Fruit fly (Drosophila melanogaster): Measurements from ENCODE around the gene CG13857.
A peak's percentile ranks its signal among the peaks of the same experiment; 100 is the strongest.

Gene CG13857

DNA sequence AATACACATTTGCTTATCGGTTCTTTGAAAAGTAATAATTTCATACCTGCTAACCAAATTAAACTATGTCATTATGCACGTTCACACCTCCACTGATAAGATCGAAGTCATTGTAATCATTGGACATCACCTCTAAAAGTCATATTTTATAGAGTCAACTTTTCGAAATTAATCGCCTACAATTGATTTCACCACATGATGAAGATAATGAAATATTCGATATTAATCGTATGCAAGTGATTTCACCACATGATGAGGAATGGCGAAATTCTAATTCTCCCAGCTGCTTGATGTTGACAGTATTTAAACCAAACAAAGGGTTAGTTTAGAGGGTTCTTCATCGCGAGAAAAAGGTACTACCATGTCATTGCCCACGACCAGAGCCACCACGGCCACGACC is 18.2 kb downstream of the CG13857 start, which contains the start of gene CG18596 (continued):
- TF ChIP-seq chm (GFP tag; IDR thresholded peaks at IDR 0.05), result 0 out of 2 replicates have a peak, but pooled peaks have one; percentile 41
- TF ChIP-seq CG15696 (tag; optimal IDR thresholded peaks at IDR 0.05), result no peak
- TF ChIP-seq CG8765 (GFP tag; IDR thresholded peaks at IDR 0.05), result no peak
- peak; percentile 33 for TF ChIP-seq CG10267 (tag; optimal IDR thresholded peaks at IDR 0.05)
- no peak for TF ChIP-seq CG17568 (GFP tag; optimal IDR thresholded peaks at IDR 0.05)
- no peak for TF ChIP-seq scrt (GFP tag; optimal IDR thresholded peaks at IDR 0.05)
- TF ChIP-seq CG30020 (tag; optimal IDR thresholded peaks at IDR 0.05), result no peak
- TF ChIP-seq HHEX (GFP tag; optimal IDR thresholded peaks at IDR 0.05), result no peak
- TF ChIP-seq CG10321 (GFP tag; IDR thresholded peaks at IDR 0.05), result no peak
- no peak for TF ChIP-seq CG2678 (tag; optimal IDR thresholded peaks at IDR 0.05)
- TF ChIP-seq CG6654 (GFP tag; optimal IDR thresholded peaks at IDR 0.05), result no peak
- TF ChIP-seq CG17829 (tag; optimal IDR thresholded peaks at IDR 0.05), result no peak
- no peak for TF ChIP-seq CG11247 (GFP tag; IDR thresholded peaks at IDR 0.05)
- TF ChIP-seq trem (tag; optimal IDR thresholded peaks at IDR 0.05), result peak; percentile 64
- TF ChIP-seq hbn (GFP tag; IDR thresholded peaks at IDR 0.05; ENCODE audit: partially characterized antibody), result peak; percentile 95
- no peak for TF ChIP-seq pum (GFP tag; optimal IDR thresholded peaks at IDR 0.05)
- peak; percentile 96 for TF ChIP-seq Doc3 (GFP tag; IDR thresholded peaks at IDR 0.05; ENCODE audit: partially characterized antibody)
- no peak for TF ChIP-seq Pdp1 (GFP tag; optimal IDR thresholded peaks at IDR 0.05)
- TF ChIP-seq seq (GFP tag; IDR thresholded peaks at IDR 0.05), result no peak
- no peak for TF ChIP-seq CG34422 (GFP tag; IDR thresholded peaks at IDR 0.05)
- TF ChIP-seq D19A (tag; optimal IDR thresholded peaks at IDR 0.05), result no peak
- TF ChIP-seq Hmr (GFP tag; optimal IDR thresholded peaks at IDR 0.05), result no peak
- no peak for TF ChIP-seq CG17359 (tag; optimal IDR thresholded peaks at IDR 0.05)
- no peak for TF ChIP-seq pros (GFP tag; optimal IDR thresholded peaks at IDR 0.05)
- TF ChIP-seq CG5245 (GFP tag; optimal IDR thresholded peaks at IDR 0.05), result no peak
- no peak for TF ChIP-seq CG10565 (GFP tag; optimal IDR thresholded peaks at IDR 0.05)
- no peak for TF ChIP-seq ara (GFP tag; IDR thresholded peaks at IDR 0.05)
- TF ChIP-seq Atf-2 (GFP tag; optimal IDR thresholded peaks at IDR 0.05), result no peak
- no peak for TF ChIP-seq Gsc (GFP tag; IDR thresholded peaks at IDR 0.05)
- no peak for TF ChIP-seq sens-2 (GFP tag; IDR thresholded peaks at IDR 0.05)
- no peak for TF ChIP-seq HLH3B (GFP tag; IDR thresholded peaks at IDR 0.05)
- no peak for TF ChIP-seq sqz (GFP tag; optimal IDR thresholded peaks at IDR 0.05)
- TF ChIP-seq CG10959 (GFP tag; IDR thresholded peaks at IDR 0.05), result no peak
- TF ChIP-seq CTCF (GFP tag; optimal IDR thresholded peaks at IDR 0.05), result peak; percentile 20
- TF ChIP-seq CG42726 (GFP tag; IDR thresholded peaks at IDR 0.05; ENCODE audit: partially characterized antibody), result no peak; the same call in 1 of the 2 replicates
- TF ChIP-seq TFAM (GFP tag; optimal IDR thresholded peaks at IDR 0.05), result no peak
- TF ChIP-seq CG12744 (GFP tag; optimal IDR thresholded peaks at IDR 0.05), result no peak
- TF ChIP-seq dan (GFP tag; IDR thresholded peaks at IDR 0.05), result no peak
- no peak for TF ChIP-seq Dfd (GFP tag; optimal IDR thresholded peaks at IDR 0.05)
- TF ChIP-seq B-H1 (GFP tag; IDR thresholded peaks at IDR 0.05), result no peak
- no peak for TF ChIP-seq sob (GFP tag; IDR thresholded peaks at IDR 0.05)
- no peak for TF ChIP-seq mam (GFP tag; optimal IDR thresholded peaks at IDR 0.05)
- no peak for TF ChIP-seq HmgD (GFP tag; optimal IDR thresholded peaks at IDR 0.05)
- TF ChIP-seq crc (GFP tag; optimal IDR thresholded peaks at IDR 0.05), result no peak
- TF ChIP-seq Antp (GFP tag; optimal IDR thresholded peaks at IDR 0.05), result no peak
- TF ChIP-seq CG4282 (GFP tag; optimal IDR thresholded peaks at IDR 0.05), result no peak
- no peak for TF ChIP-seq fd102C (GFP tag; optimal IDR thresholded peaks at IDR 0.05)
- peak; percentile 67 for TF ChIP-seq phol (tag; optimal IDR thresholded peaks at IDR 0.05)
- no peak for TF ChIP-seq D (optimal IDR thresholded peaks at IDR 0.05)
- TF ChIP-seq D (GFP tag; optimal IDR thresholded peaks at IDR 0.05), result no peak
- TF ChIP-seq Bdp1 (GFP tag; optimal IDR thresholded peaks at IDR 0.05), result no peak
- no peak for TF ChIP-seq CG6272 (GFP tag; IDR thresholded peaks at IDR 0.05)
- TF ChIP-seq CG13287 (GFP tag; IDR thresholded peaks at IDR 0.05; ENCODE audit: partially characterized antibody), result peak; percentile 98
